Worm (Caenorhabditis elegans) whole organism, young adult: ENCODE results near the gene T19D12.6.

Source experiments
- ama-1 ChIP-seq, 3 experiments: fragments of 150-350 bp in 1 of 3; sonication (generic microtip) in 2 of 3; optimal IDR thresholded peaks; 2 replicates each; lab custom pipeline; 2014 to 2018; ENCODE audit warnings: missing biosample characterization in 2 of 3, missing genetic modification characterization in 2 of 3, missing genetic modification reagents in 2 of 3
- ekl-4 ChIP-seq: fragments of 200-800 bp; sonication (Bioruptor generic); IDR thresholded peaks from 2 replicates; pipeline ENCODE4 v1.3.6; 2022; ENCODE audit warnings: missing genetic modification reagents, missing genetic modification characterization, missing compliant biosample characterization
- lir-1 ChIP-seq: fragments of 200-800 bp; sonication (Bioruptor generic); conservative IDR thresholded peaks from 2 replicates; pipeline ENCODE4 v1.3.6; 2022; ENCODE audit warnings: missing genetic modification reagents, missing genetic modification characterization, missing compliant biosample characterization
- nfya-2 ChIP-seq: fragments of 200-800 bp; sonication (Bioruptor generic); IDR thresholded peaks from 2 replicates; pipeline ENCODE4 v1.3.6; 2022; ENCODE audit warnings: missing genetic modification reagents, missing genetic modification characterization, missing compliant biosample characterization
- pha-4 ChIP-seq: fragments of 150-350 bp; sonication (generic microtip); optimal IDR thresholded peaks from 2 replicates; lab custom pipeline; 2014; ENCODE audit warnings: missing biosample characterization, missing genetic modification reagents, missing genetic modification characterization
- snpc-4 ChIP-seq, 5 experiments: fragments of 150-350 bp in 1 of 5; sonication (generic microtip) in 4 of 5; optimal IDR thresholded peaks; 2 replicates each; lab custom pipeline; 2014 to 2018; ENCODE audit warnings: missing genetic modification characterization in 5 of 5, missing biosample characterization in 3 of 5, antibody characterized with exemption in 2 of 5, mild to moderate bottlenecking in 2 of 5, missing compliant biosample characterization in 2 of 5, missing genotype in 2 of 5, moderate library complexity in 2 of 5, missing genetic modification reagents in 1 of 5
- unc-62 ChIP-seq: fragments of 150-350 bp; optimal IDR thresholded peaks from 2 replicates; lab custom pipeline; 2014; ENCODE audit warnings: missing biosample characterization, missing genetic modification reagents, missing genetic modification characterization

DNA sequence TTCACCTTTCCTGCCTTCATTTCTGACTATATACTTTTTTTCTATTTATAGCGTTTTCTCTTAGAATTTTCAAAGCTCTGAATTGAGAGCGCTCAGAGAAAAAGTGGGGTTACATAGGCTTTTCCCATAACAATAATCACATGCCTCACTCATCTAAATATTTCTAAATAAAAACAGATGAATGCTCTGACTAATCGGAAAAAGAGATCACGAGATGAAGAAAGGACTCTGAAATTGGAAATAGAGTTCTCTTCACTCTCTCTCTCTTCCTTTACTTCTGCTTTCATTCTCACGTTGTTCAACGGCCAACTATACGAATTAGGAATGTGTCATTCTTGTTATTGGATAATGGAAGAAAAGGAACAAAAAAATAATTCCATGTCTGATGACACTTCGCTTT is 46.2 kb upstream of the T19D12.6 start:
- TF ChIP-seq snpc-4 (GFP tag; optimal IDR thresholded peaks at IDR 0.05; lab: Kevin White, UChicago) (no peak), snpc-4 (tag; optimal IDR thresholded peaks at IDR 0.05; lab: Kevin White, UChicago) (no peak), pha-4 (tag; lab: Kevin White, UChicago) (no peak), lir-1 (GFP tag; lab: Robert Waterston, UW) (no peak), unc-62 (no peak), nfya-2 (no peak), ama-1 (optimal IDR thresholded peaks at IDR 0.05; lab: Kevin White, UChicago) (no peak), ama-1 (GFP tag; optimal IDR thresholded peaks at IDR 0.05; lab: Kevin White, UChicago) (no peak), ekl-4 (GFP tag; lab: Robert Waterston, UW) (no peak)
